Worm (Caenorhabditis elegans): ENCODE measurements around the gene M151.10.

DNA sequence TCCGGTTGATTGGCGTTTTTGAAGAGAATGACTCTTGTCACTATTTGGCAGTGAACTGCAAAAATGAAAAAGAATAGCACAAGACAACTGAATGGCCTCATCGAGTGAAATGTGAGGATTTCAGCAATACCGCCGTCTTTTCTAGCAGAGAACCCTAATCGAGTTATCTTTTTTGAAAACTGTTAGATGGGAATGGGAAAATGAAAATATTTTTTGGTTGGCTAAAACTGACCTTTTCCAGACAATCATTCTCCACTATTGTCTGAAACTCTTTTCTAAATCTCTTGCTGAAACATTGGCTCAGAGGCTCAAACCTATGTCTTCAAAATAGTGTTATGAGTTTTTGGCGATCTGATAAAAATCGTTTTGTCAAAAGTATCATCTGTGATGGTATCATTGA lies at the start of gene M151.10:
- TF ChIP-seq T22C8.4 (GFP tag; IDR thresholded peaks at IDR 0.05) (no peak), ztf-23 (GFP tag; IDR thresholded peaks at IDR 0.05) (no peak), ref-1 (GFP tag; conservative IDR thresholded peaks at IDR 0.05) (no peak), flt-1 (GFP tag; IDR thresholded peaks at IDR 0.05) (no peak)

Data from whole organism, midembryonic.